Worm (Caenorhabditis elegans) whole organism, late embryonic: ENCODE results near the gene prp-3.

Experiments used
- C08G9.2 ChIP-seq: sonication (generic microtip); optimal IDR thresholded peaks from 2 replicates; lab custom pipeline; 2016; ENCODE audit warnings: mild to moderate bottlenecking, missing genetic modification characterization, moderate library complexity, missing compliant biosample characterization
- F13H6.1 ChIP-seq: sonication (generic microtip); optimal IDR thresholded peaks from 2 replicates; lab custom pipeline; 2016; ENCODE audit warnings: missing genetic modification characterization, missing compliant biosample characterization
- K02D7.2 ChIP-seq: sonication (generic microtip); optimal IDR thresholded peaks from 2 replicates; lab custom pipeline; 2017; ENCODE audit warnings: mild to moderate bottlenecking, missing genetic modification characterization, missing compliant biosample characterization
- K09A11.1 ChIP-seq: sonication (generic microtip); optimal IDR thresholded peaks from 2 replicates; lab custom pipeline; 2017; ENCODE audit warnings: antibody characterized with exemption, mild to moderate bottlenecking, missing genetic modification characterization, missing compliant biosample characterization; ENCODE audit not compliant: insufficient read depth
- T23F11.4 ChIP-seq: fragments of 200-800 bp; sonication (Bioruptor generic); optimal IDR thresholded peaks from 2 replicates; lab custom pipeline; 2018; ENCODE audit warnings: mild to moderate bottlenecking, missing genetic modification characterization, missing compliant biosample characterization
- Y22D7AL.16 ChIP-seq: sonication (generic microtip); optimal IDR thresholded peaks from 2 replicates; lab custom pipeline; 2016; ENCODE audit warnings: missing genetic modification characterization, missing compliant biosample characterization
- ceh-14 ChIP-seq: sonication (generic microtip); optimal IDR thresholded peaks from 2 replicates; lab custom pipeline; 2016; ENCODE audit warnings: missing genotype, missing genetic modification characterization, missing compliant biosample characterization
- ceh-19 ChIP-seq: fragments of 200-800 bp; sonication (Bioruptor generic); optimal IDR thresholded peaks from 2 replicates; lab custom pipeline; 2018; ENCODE audit warnings: mild to moderate bottlenecking, missing genetic modification characterization, missing compliant biosample characterization
- ceh-2 ChIP-seq: sonication (generic microtip); optimal IDR thresholded peaks from 2 replicates; lab custom pipeline; 2016; ENCODE audit warnings: missing genotype, missing genetic modification characterization, missing compliant biosample characterization
- ceh-22 ChIP-seq: sonication (generic microtip); optimal IDR thresholded peaks from 2 replicates; lab custom pipeline; 2017; ENCODE audit warnings: missing biosample characterization, missing genetic modification characterization
- ceh-30 ChIP-seq: fragments of 150-350 bp; optimal IDR thresholded peaks from 2 replicates; lab custom pipeline; 2014; ENCODE audit warnings: missing biosample characterization, missing genetic modification characterization
- ceh-31 ChIP-seq: sonication (generic microtip); optimal IDR thresholded peaks from 2 replicates; lab custom pipeline; 2016; ENCODE audit warnings: missing genetic modification characterization, missing compliant biosample characterization
- ceh-34 ChIP-seq: sonication (generic microtip); optimal IDR thresholded peaks from 2 replicates; lab custom pipeline; 2016; ENCODE audit warnings: mild to moderate bottlenecking, missing genetic modification characterization, missing compliant biosample characterization
- ceh-45 ChIP-seq: fragments of 200-800 bp; sonication (Bioruptor generic); IDR thresholded peaks from 2 replicates; pipeline ENCODE4 v1.3.6; 2022; ENCODE audit warnings: missing genetic modification reagents, missing genetic modification characterization, missing compliant biosample characterization
- ceh-48 ChIP-seq: sonication (generic microtip); optimal IDR thresholded peaks from 2 replicates; lab custom pipeline; 2016; ENCODE audit warnings: missing genetic modification characterization, inconsistent platforms, missing compliant biosample characterization
- che-1 ChIP-seq: sonication (generic microtip); optimal IDR thresholded peaks from 2 replicates; lab custom pipeline; 2016; ENCODE audit warnings: mild to moderate bottlenecking, missing genetic modification characterization, missing compliant biosample characterization
- dmd-4 ChIP-seq: sonication (generic microtip); optimal IDR thresholded peaks from 2 replicates; lab custom pipeline; 2016; ENCODE audit warnings: borderline replicate concordance, missing genetic modification characterization, missing compliant biosample characterization
- ets-4 ChIP-seq: sonication (generic microtip); optimal IDR thresholded peaks from 2 replicates; lab custom pipeline; 2016; ENCODE audit warnings: missing genetic modification characterization, missing compliant biosample characterization
- fax-1 ChIP-seq: sonication (generic microtip); optimal IDR thresholded peaks from 2 replicates; lab custom pipeline; 2016; ENCODE audit warnings: missing genotype, missing genetic modification characterization, missing compliant biosample characterization
- fkh-10 ChIP-seq: fragments of 150-350 bp; optimal IDR thresholded peaks from 2 replicates; lab custom pipeline; 2014; ENCODE audit warnings: missing biosample characterization, missing genetic modification reagents, missing genetic modification characterization
- gmeb-2 ChIP-seq: sonication (generic microtip); optimal IDR thresholded peaks from 2 replicates; lab custom pipeline; 2016; ENCODE audit warnings: missing genetic modification characterization, inconsistent platforms, missing compliant biosample characterization
- hlh-13 ChIP-seq: fragments of 200-800 bp; sonication (Bioruptor generic); optimal IDR thresholded peaks from 2 replicates; lab custom pipeline; 2018; ENCODE audit warnings: mild to moderate bottlenecking, missing genetic modification characterization, missing compliant biosample characterization
- hlh-15 ChIP-seq: sonication (generic microtip); optimal IDR thresholded peaks from 2 replicates; lab custom pipeline; 2016; ENCODE audit warnings: missing genetic modification characterization, missing compliant biosample characterization
- hlh-6 ChIP-seq: sonication (generic microtip); optimal IDR thresholded peaks from 2 replicates; lab custom pipeline; 2016; ENCODE audit warnings: missing genotype, missing genetic modification characterization, missing compliant biosample characterization
- lin-11 ChIP-seq: fragments of 200-800 bp; sonication (Bioruptor generic); optimal IDR thresholded peaks from 2 replicates; lab custom pipeline; 2018; ENCODE audit warnings: mild to moderate bottlenecking, missing genetic modification characterization, missing compliant biosample characterization
- nhr-11 ChIP-seq: fragments of 150-350 bp; optimal IDR thresholded peaks from 2 replicates; lab custom pipeline; 2014; ENCODE audit warnings: missing biosample characterization, missing genetic modification characterization
- npax-4 ChIP-seq: sonication (generic microtip); optimal IDR thresholded peaks from 2 replicates; lab custom pipeline; 2016; ENCODE audit warnings: missing genetic modification characterization, missing compliant biosample characterization
- odd-2 ChIP-seq: sonication (generic microtip); optimal IDR thresholded peaks from 2 replicates; lab custom pipeline; 2017; ENCODE audit warnings: antibody characterized with exemption, mild to moderate bottlenecking, missing genetic modification characterization, missing compliant biosample characterization
- pat-9 ChIP-seq: fragments of 200-800 bp; sonication (Bioruptor generic); optimal IDR thresholded peaks from 2 replicates; lab custom pipeline; 2018; ENCODE audit warnings: mild to moderate bottlenecking, missing genetic modification characterization, moderate library complexity, missing compliant biosample characterization
- pax-1 ChIP-seq: fragments of 150-350 bp; optimal IDR thresholded peaks from 2 replicates; lab custom pipeline; 2014; ENCODE audit warnings: missing biosample characterization, missing genetic modification characterization
- pha-4 ChIP-seq: fragments of 150-350 bp; optimal IDR thresholded peaks from 2 replicates; lab custom pipeline; 2018; ENCODE audit warnings: missing biosample characterization, missing genetic modification reagents, missing genetic modification characterization
- pqm-1 ChIP-seq: sonication (generic microtip); optimal IDR thresholded peaks from 2 replicates; lab custom pipeline; 2016; ENCODE audit warnings: missing genetic modification characterization, missing compliant biosample characterization
- rnt-1 ChIP-seq: sonication (generic microtip); optimal IDR thresholded peaks from 2 replicates; lab custom pipeline; 2016; ENCODE audit warnings: missing genetic modification characterization, missing compliant biosample characterization
- sox-2 ChIP-seq: fragments of 200-800 bp; sonication (Bioruptor generic); IDR thresholded peaks from 2 replicates; pipeline ENCODE4 v1.3.6; 2022; ENCODE audit warnings: missing genetic modification reagents, missing genetic modification characterization, missing compliant biosample characterization
- sox-4 ChIP-seq: sonication (generic microtip); optimal IDR thresholded peaks from 2 replicates; lab custom pipeline; 2017; ENCODE audit warnings: mild to moderate bottlenecking, missing genetic modification characterization, inconsistent platforms, missing compliant biosample characterization
- tbx-2 ChIP-seq: sonication (generic microtip); optimal IDR thresholded peaks from 2 replicates; lab custom pipeline; 2016; ENCODE audit warnings: missing genetic modification characterization, missing compliant biosample characterization
- tbx-7 ChIP-seq: sonication (generic microtip); optimal IDR thresholded peaks from 2 replicates; lab custom pipeline; 2016; ENCODE audit warnings: missing genotype, missing genetic modification characterization, missing compliant biosample characterization
- ttx-3 ChIP-seq: sonication (generic microtip); optimal IDR thresholded peaks from 2 replicates; lab custom pipeline; 2016; ENCODE audit warnings: missing genetic modification reagents, missing genetic modification characterization, missing compliant biosample characterization
- unc-55 ChIP-seq: sonication (generic microtip); optimal IDR thresholded peaks from 2 replicates; lab custom pipeline; 2017; ENCODE audit warnings: missing biosample characterization, missing genetic modification reagents, missing genetic modification characterization
- unc-86 ChIP-seq: sonication (generic microtip); optimal IDR thresholded peaks from 2 replicates; lab custom pipeline; 2016; ENCODE audit warnings: missing genetic modification characterization, missing compliant biosample characterization
- zip-5 ChIP-seq: sonication (generic microtip); optimal IDR thresholded peaks from 2 replicates; lab custom pipeline; 2016; ENCODE audit warnings: missing genetic modification characterization, missing compliant biosample characterization

The prp-3 gene

ce11 chrIII:10432104-10432503 lies 4.3 kb upstream of the prp-3 start (continued):
- TF ChIP-seq ceh-34 (tag; lab: Kevin White, UChicago) (peak; percentile 54), sox-4 (peak; percentile 49), fax-1 (tag; lab: Kevin White, UChicago) (peak; percentile 14), che-1 (peak; percentile 64), ceh-30 (tag; lab: Kevin White, UChicago) (no peak), pqm-1 (tag; lab: Kevin White, UChicago) (peak; percentile 68), ceh-2 (tag; lab: Kevin White, UChicago) (peak; percentile 52), Y22D7AL.16 (no peak), lin-11 (tag; lab: Kevin White, UChicago) (peak; percentile 34), pax-1 (tag; lab: Kevin White, UChicago) (no peak), ceh-14 (peak; percentile 1), ceh-48 (tag; lab: Kevin White, UChicago) (peak; percentile 43), fkh-10 (no peak), F13H6.1 (tag; lab: Kevin White, UChicago) (peak; percentile 21), C08G9.2 (peak; percentile 54), sox-2 (GFP tag; lab: Robert Waterston, UW) (no peak), ceh-22 (tag; lab: Kevin White, UChicago) (no peak), nhr-11 (tag; lab: Kevin White, UChicago) (no peak), pat-9 (tag; lab: Kevin White, UChicago) (peak; percentile 67), ets-4 (tag; lab: Kevin White, UChicago) (no peak), tbx-2 (tag; lab: Kevin White, UChicago) (peak; percentile 73), gmeb-2 (tag; lab: Kevin White, UChicago) (peak; percentile 38), T23F11.4 (GFP tag; lab: Kevin White, UChicago) (peak; percentile 27), unc-55 (peak; percentile 46), hlh-15 (tag; lab: Kevin White, UChicago) (no peak), K09A11.1 (tag; lab: Kevin White, UChicago) (no peak), ceh-31 (peak; percentile 45), odd-2 (tag; lab: Kevin White, UChicago) (peak; percentile 29), K02D7.2 (peak; percentile 26), dmd-4 (no peak)

DNA sequence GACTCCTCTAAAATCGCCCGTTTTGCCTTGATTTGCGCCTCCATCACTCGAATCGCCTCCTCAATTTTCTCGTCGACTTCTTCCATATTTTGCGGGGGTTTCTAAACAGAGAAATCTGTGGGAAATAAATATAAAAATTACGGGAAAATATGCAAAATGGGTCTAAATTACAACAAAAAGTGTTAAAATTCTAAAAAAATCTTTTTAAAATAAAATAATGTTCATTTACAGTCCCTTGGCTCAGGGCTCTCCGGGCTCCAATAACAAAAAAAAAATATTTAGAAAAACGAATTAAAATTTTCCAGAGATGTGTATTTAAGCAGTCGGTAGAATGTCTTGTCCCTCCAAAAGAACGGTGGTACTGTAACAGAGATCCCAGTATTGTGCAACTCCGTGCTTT lies 3.9 kb downstream of the prp-3 start, which contains the start of gene M03C11.6:
TSS of gene M03C11.6 (minus strand) at position 101 of the 400 bp plus-strand sequence.
- TF ChIP-seq hlh-6 (tag; lab: Kevin White, UChicago) (no peak), npax-4 (no peak), gmeb-2 (tag; lab: Kevin White, UChicago) (no peak), zip-5 (tag; lab: Kevin White, UChicago) (no peak), unc-86 (tag; lab: Kevin White, UChicago) (no peak), nhr-11 (tag; lab: Kevin White, UChicago) (no peak), ceh-19 (no peak), tbx-2 (tag; lab: Kevin White, UChicago) (no peak), odd-2 (tag; lab: Kevin White, UChicago) (no peak), hlh-13 (GFP tag; lab: Kevin White, UChicago) (no peak), tbx-7 (tag; lab: Kevin White, UChicago) (no peak), ceh-45 (GFP tag; lab: Robert Waterston, UW) (no peak), ceh-34 (tag; lab: Kevin White, UChicago) (no peak), rnt-1 (tag; lab: Kevin White, UChicago) (no peak), ttx-3 (no peak), pha-4 (tag; lab: Kevin White, UChicago) (no peak), pqm-1 (tag; lab: Kevin White, UChicago) (no peak), T23F11.4 (GFP tag; lab: Kevin White, UChicago) (no peak)
